Worm (Caenorhabditis elegans) whole organism, young adult: ENCODE measurements around the gene srx-23.

Experiments used
- B0019.2 ChIP-seq: fragments of 200-800 bp; sonication (Bioruptor generic); conservative IDR thresholded peaks from 2 replicates; pipeline ENCODE4 v1.3.6; 2022; ENCODE audit warnings: missing genetic modification reagents, missing genetic modification characterization, missing compliant biosample characterization
- mes-4 ChIP-seq: sonication (generic microtip); optimal IDR thresholded peaks from 2 replicates; lab custom pipeline; 2016; ENCODE audit warnings: missing genotype, missing genetic modification characterization, missing compliant biosample characterization
- pha-4 ChIP-seq: fragments of 150-350 bp; sonication (generic microtip); optimal IDR thresholded peaks from 2 replicates; lab custom pipeline; 2014; ENCODE audit warnings: missing biosample characterization, missing genetic modification reagents, missing genetic modification characterization
- snpc-4 ChIP-seq, 5 experiments: fragments of 150-350 bp in 1 of 5; sonication (generic microtip) in 4 of 5; optimal IDR thresholded peaks; 2 replicates each; lab custom pipeline; 2014 to 2018; ENCODE audit warnings: missing genetic modification characterization in 5 of 5, missing biosample characterization in 3 of 5, antibody characterized with exemption in 2 of 5, mild to moderate bottlenecking in 2 of 5, missing compliant biosample characterization in 2 of 5, missing genotype in 2 of 5, moderate library complexity in 2 of 5, missing genetic modification reagents in 1 of 5
- xnd-1 ChIP-seq: sonication (generic microtip); optimal IDR thresholded peaks from 2 replicates; lab custom pipeline; 2016; ENCODE audit warnings: missing genotype, missing genetic modification reagents, missing genetic modification characterization, missing compliant biosample characterization

DNA sequence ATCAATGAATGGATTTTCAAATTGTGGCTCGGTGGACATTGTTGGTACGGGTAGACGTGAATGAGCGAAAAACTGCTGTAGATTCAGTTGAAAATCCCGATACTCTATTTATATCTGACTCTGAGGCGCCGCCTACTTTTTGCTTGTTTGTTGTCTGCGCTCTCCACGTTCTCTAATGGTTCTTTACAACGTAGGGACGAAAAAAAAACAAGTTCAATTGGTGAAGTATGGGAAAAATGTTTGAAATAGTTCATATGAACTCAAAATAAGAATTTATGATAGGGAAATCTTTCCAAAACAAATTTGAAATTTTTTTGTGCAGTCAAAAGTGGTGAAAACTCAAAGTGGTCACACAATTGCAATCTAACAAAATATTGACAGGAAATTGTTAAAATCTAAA is 47.3 kb upstream of the srx-23 start, which contains the start of gene F48G7.10:
- TF ChIP-seq pha-4 (tag; lab: Kevin White, UChicago) (no peak), xnd-1 (tag; lab: Kevin White, UChicago) (no peak), snpc-4 (GFP tag; optimal IDR thresholded peaks at IDR 0.05; lab: Kevin White, UChicago) (no peak), snpc-4 (tag; optimal IDR thresholded peaks at IDR 0.05; lab: Kevin White, UChicago) (no peak), B0019.2 (GFP tag; lab: Robert Waterston, UW) (no peak), mes-4 (no peak)
